3 worm cellular contexts compared by ENCODE assay signal in genomic region chrIII:5876867-5877641, ce11.
TF ChIP-seq lines count a peak whose summit lies in the region.

No protein-coding gene starts in this region.

TF ChIP-seq in whole organism, L1 larva, 84 proteins besides CTCF, POLR2A, EP300 and RAD21 (continued from another document and continues in another):
- TF ChIP-seq fkh-8 (tag; optimal IDR thresholded peaks at IDR 0.05; lab: Kevin White, UChicago): no peak
- no peak for TF ChIP-seq fos-1 (tag; optimal IDR thresholded peaks at IDR 0.05; lab: Kevin White, UChicago)
- no peak for TF ChIP-seq ceh-8 (GFP tag; optimal IDR thresholded peaks at IDR 0.05; lab: Kevin White, UChicago)
- no peak for TF ChIP-seq pag-3 (tag; optimal IDR thresholded peaks at IDR 0.05; lab: Kevin White, UChicago; ENCODE audit: borderline replicate concordance, insufficient read depth)
- no peak for TF ChIP-seq ceh-88 (GFP tag; IDR thresholded peaks at IDR 0.05; lab: Robert Waterston, UW)
- no peak for TF ChIP-seq alr-1 (tag; optimal IDR thresholded peaks at IDR 0.05; lab: Kevin White, UChicago; ENCODE audit: borderline replicate concordance)
- TF ChIP-seq aly-2 (tag; optimal IDR thresholded peaks at IDR 0.05; lab: Kevin White, UChicago): no peak
- peak; percentile 27 for TF ChIP-seq nhr-19 (GFP tag; conservative IDR thresholded peaks at IDR 0.05; lab: Robert Waterston, UW)
- no peak for TF ChIP-seq egl-13 (tag; optimal IDR thresholded peaks at IDR 0.05; lab: Kevin White, UChicago)
- TF ChIP-seq nhr-84 (tag; optimal IDR thresholded peaks at IDR 0.05; lab: Kevin White, UChicago): no peak
- no peak for TF ChIP-seq Y116A8C.19 (tag; optimal IDR thresholded peaks at IDR 0.05; lab: Kevin White, UChicago; ENCODE audit: borderline replicate concordance)
- no peak for TF ChIP-seq swsn-7 (tag; optimal IDR thresholded peaks at IDR 0.05; lab: Kevin White, UChicago)
- no peak for TF ChIP-seq lin-15B (tag; optimal IDR thresholded peaks at IDR 0.05; lab: Kevin White, UChicago)
- TF ChIP-seq C04F5.9 (tag; optimal IDR thresholded peaks at IDR 0.05; lab: Kevin White, UChicago): no peak
- TF ChIP-seq sox-4 (tag; optimal IDR thresholded peaks at IDR 0.05; lab: Kevin White, UChicago): no peak
- TF ChIP-seq aha-1 (tag; optimal IDR thresholded peaks at IDR 0.05; lab: Kevin White, UChicago): no peak
- no peak for TF ChIP-seq sup-37 (GFP tag; optimal IDR thresholded peaks at IDR 0.05; lab: Kevin White, UChicago)
- no peak for TF ChIP-seq dsc-1 (tag; optimal IDR thresholded peaks at IDR 0.05; lab: Kevin White, UChicago)
- TF ChIP-seq efl-1 (optimal IDR thresholded peaks at IDR 0.05; lab: Kevin White, UChicago): no peak
- peak in 1 of 2 experiments; percentile 78 for TF ChIP-seq efl-1 (GFP tag; optimal IDR thresholded peaks at IDR 0.05 in 1 of 2; lab: Kevin White, UChicago)
- TF ChIP-seq lin-39 (tag; optimal IDR thresholded peaks at IDR 0.05; lab: Kevin White, UChicago): no peak
- no peak for TF ChIP-seq tbx-2 (tag; optimal IDR thresholded peaks at IDR 0.05; lab: Kevin White, UChicago)
- no peak for TF ChIP-seq lir-3 (tag; optimal IDR thresholded peaks at IDR 0.05; lab: Kevin White, UChicago; ENCODE audit: poor library complexity)
- peak in 1 of 2 experiments; percentile 62 for TF ChIP-seq lin-35 (GFP tag; optimal IDR thresholded peaks at IDR 0.05; lab: Kevin White, UChicago)
- no peak for TF ChIP-seq unc-62 (GFP tag; optimal IDR thresholded peaks at IDR 0.05; lab: Kevin White, UChicago)
- no peak for TF ChIP-seq skn-1 (tag; optimal IDR thresholded peaks at IDR 0.05; lab: Kevin White, UChicago)
- TF ChIP-seq mef-2 (tag; optimal IDR thresholded peaks at IDR 0.05; lab: Kevin White, UChicago): no peak
- TF ChIP-seq mab-9 (GFP tag; IDR thresholded peaks at IDR 0.05; lab: Robert Waterston, UW): no peak
- TF ChIP-seq unc-86 (tag; optimal IDR thresholded peaks at IDR 0.05; lab: Kevin White, UChicago): no peak
- peak; percentile 38 for TF ChIP-seq elt-2 (tag; optimal IDR thresholded peaks at IDR 0.05; lab: Kevin White, UChicago)
- no peak for TF ChIP-seq hpl-2 (GFP tag; optimal IDR thresholded peaks at IDR 0.05; lab: Kevin White, UChicago)
- TF ChIP-seq pax-3 (tag; optimal IDR thresholded peaks at IDR 0.05; lab: Kevin White, UChicago): no peak
- no peak for TF ChIP-seq rnt-1 (tag; optimal IDR thresholded peaks at IDR 0.05; lab: Kevin White, UChicago)
- no peak for TF ChIP-seq dpl-1 (GFP tag; optimal IDR thresholded peaks at IDR 0.05; lab: Kevin White, UChicago)
- no peak for TF ChIP-seq unc-30 (tag; optimal IDR thresholded peaks at IDR 0.05; lab: Kevin White, UChicago)
- no peak for TF ChIP-seq hlh-4 (tag; optimal IDR thresholded peaks at IDR 0.05; lab: Kevin White, UChicago)
- TF ChIP-seq F16B12.6 (tag; optimal IDR thresholded peaks at IDR 0.05; lab: Kevin White, UChicago): no peak
- no peak for TF ChIP-seq hlh-17 (GFP tag; optimal IDR thresholded peaks at IDR 0.05; lab: Kevin White, UChicago; ENCODE audit: borderline replicate concordance)
- no peak for TF ChIP-seq nhr-11 (tag; optimal IDR thresholded peaks at IDR 0.05; lab: Kevin White, UChicago)
- peak; percentile 73 for TF ChIP-seq nhr-71 (tag; optimal IDR thresholded peaks at IDR 0.05; lab: Kevin White, UChicago)
- no peak for TF ChIP-seq ceh-63 (GFP tag; optimal IDR thresholded peaks at IDR 0.05; lab: Kevin White, UChicago)
- TF ChIP-seq vab-15 (tag; optimal IDR thresholded peaks at IDR 0.05; lab: Kevin White, UChicago): no peak
- TF ChIP-seq jun-1 (tag; optimal IDR thresholded peaks at IDR 0.05; lab: Kevin White, UChicago): no peak
- peak in 4 of 6 experiments; percentile 10 to 61 (median 28) for TF ChIP-seq elt-3 (tag; optimal IDR thresholded peaks at IDR 0.05; lab: Kevin White, UChicago)
- TF ChIP-seq isw-1 (GFP tag; IDR thresholded peaks at IDR 0.05; lab: Robert Waterston, UW): no peak

TF ChIP-seq in whole organism, L2 larva, 48 proteins besides CTCF, POLR2A, EP300 and RAD21 (continued from another document):
- peak; percentile 21 for TF ChIP-seq gmeb-1 (tag; optimal IDR thresholded peaks at IDR 0.05; lab: Kevin White, UChicago)

TF ChIP-seq in whole organism, L4 larva, 104 proteins besides CTCF, POLR2A, EP300 and RAD21 (continued from another document):
- TF ChIP-seq dmd-8 (GFP tag; IDR thresholded peaks at IDR 0.05; lab: Robert Waterston, UW) (no peak), zfp-3 (GFP tag; conservative IDR thresholded peaks at IDR 0.05; lab: Robert Waterston, UW) (no peak), dmd-9 (GFP tag; IDR thresholded peaks at IDR 0.05; lab: Robert Waterston, UW) (no peak), R02D3.7 (tag; optimal IDR thresholded peaks at IDR 0.05; lab: Kevin White, UChicago) (no peak), unc-39 (tag; optimal IDR thresholded peaks at IDR 0.05; lab: Kevin White, UChicago) (no peak), Y48G9A.11 (GFP tag; IDR thresholded peaks at IDR 0.05; lab: Robert Waterston, UW) (no peak), jun-1 (tag; optimal IDR thresholded peaks at IDR 0.05; lab: Kevin White, UChicago) (no peak), mdt-29 (GFP tag; IDR thresholded peaks at IDR 0.05; lab: Robert Waterston, UW) (peak; percentile 96), nhr-41 (GFP tag; IDR thresholded peaks at IDR 0.05; lab: Robert Waterston, UW) (no peak), skn-1 (tag; optimal IDR thresholded peaks at IDR 0.05; lab: Kevin White, UChicago) (no peak), unc-62 (GFP tag; optimal IDR thresholded peaks at IDR 0.05 in 1 of 2; lab: Kevin White, UChicago) (peak in 1 of 2 experiments; percentile 72), unc-62 (tag; optimal IDR thresholded peaks at IDR 0.05; lab: Kevin White, UChicago) (no peak), ztf-11 (tag; optimal IDR thresholded peaks at IDR 0.05; lab: Kevin White, UChicago) (no peak), hlh-11 (tag; optimal IDR thresholded peaks at IDR 0.05; lab: Kevin White, UChicago) (peak; percentile 65), madf-9 (GFP tag; conservative IDR thresholded peaks at IDR 0.05; lab: Robert Waterston, UW) (no peak), egl-43 (GFP tag; IDR thresholded peaks at IDR 0.05; lab: Robert Waterston, UW) (no peak), dmd-6 (GFP tag; IDR thresholded peaks at IDR 0.05; lab: Robert Waterston, UW) (peak; percentile 57)
